Worm (Caenorhabditis elegans): ENCODE results near the gene wdr-60.

wdr-60 gene

DNA sequence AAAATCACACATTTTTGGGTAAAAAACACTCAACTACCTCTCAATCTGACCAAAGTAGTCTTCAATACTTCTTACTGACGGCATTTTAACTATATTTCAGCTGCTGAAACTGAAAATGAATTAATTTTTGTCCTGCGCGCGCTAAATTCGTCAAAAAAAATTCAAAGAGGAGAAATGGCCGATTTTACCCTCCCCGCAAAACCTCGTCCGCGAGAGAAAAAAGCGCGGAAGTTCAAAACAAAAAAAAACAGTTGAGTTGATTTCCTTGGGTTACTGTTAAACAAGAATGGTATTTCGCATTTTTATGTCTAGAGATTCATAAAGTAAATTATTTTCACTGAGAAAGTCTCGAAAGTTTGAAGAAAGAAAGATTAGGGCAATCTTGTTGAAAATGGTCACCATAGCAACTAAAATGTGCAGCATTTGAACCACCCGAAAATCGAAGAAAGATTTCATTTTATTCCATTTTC is at the start of gene wdr-60, which contains the start of gene C27F2.10:
Gene wdr-60, plus strand, starts transcription at position 420 of the 470 bp plus-strand sequence.
Gene C27F2.10, minus strand, starts transcription at position 109 of the 470 bp plus-strand sequence.
- TF ChIP-seq efl-1 (GFP tag; optimal IDR thresholded peaks at IDR 0.05) (peak; percentile 63), nhr-179 (tag; optimal IDR thresholded peaks at IDR 0.05) (no peak), B0035.1 (tag; optimal IDR thresholded peaks at IDR 0.05) (no peak), B0336.3 (GFP tag; IDR thresholded peaks at IDR 0.05) (no peak), Y95B8A.8 (GFP tag; IDR thresholded peaks at IDR 0.05) (no peak), dpl-1 (GFP tag; optimal IDR thresholded peaks at IDR 0.05) (peak; percentile 58), F33H1.4 (GFP tag; IDR thresholded peaks at IDR 0.05) (peak; percentile 37; the same call in 1 of the 2 replicates), ztf-3 (GFP tag; optimal IDR thresholded peaks at IDR 0.05) (no peak), lin-54 (GFP tag; optimal IDR thresholded peaks at IDR 0.05) (peak; percentile 78), dox-1 (GFP tag; IDR thresholded peaks at IDR 0.05) (0 out of 2 replicates have a peak, but pooled peaks have one; percentile 21), mcd-1 (GFP tag; IDR thresholded peaks at IDR 0.05) (no peak), B0261.1 (tag; optimal IDR thresholded peaks at IDR 0.05) (no peak), madf-6 (GFP tag; IDR thresholded peaks at IDR 0.05) (peak; percentile 63), ztf-6 (GFP tag; IDR thresholded peaks at IDR 0.05) (no peak), madf-8 (GFP tag; conservative IDR thresholded peaks at IDR 0.05) (0 out of 2 replicates have a peak, but pooled peaks have one; percentile 5), lsl-1 (GFP tag; optimal IDR thresholded peaks at IDR 0.05) (peak; percentile 17), F22D6.2 (tag; optimal IDR thresholded peaks at IDR 0.05) (no peak)

DNA sequence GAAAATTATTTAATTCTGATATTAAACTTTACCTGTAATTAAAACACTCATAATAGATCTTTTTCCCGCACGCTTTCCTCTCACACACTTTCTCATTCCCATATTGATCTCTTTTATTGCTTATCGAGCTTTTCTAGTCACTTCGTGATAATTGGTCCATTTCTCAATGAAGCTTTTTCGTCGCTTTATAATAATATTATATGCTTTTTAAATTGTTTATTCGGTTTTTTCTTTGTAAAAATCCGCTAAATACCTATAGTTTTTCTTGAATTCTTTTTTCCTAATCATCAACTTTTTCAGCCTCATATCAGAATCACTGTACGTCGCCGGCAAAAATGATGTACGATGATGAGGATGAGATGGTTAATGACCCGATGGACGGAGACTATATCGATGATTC is 47.7 kb upstream of the wdr-60 start, which contains the start of gene rpb-2:
Gene rpb-2, plus strand, starts transcription at position 301 of the 400 bp plus-strand sequence.
- 0 out of 2 replicates have a peak, but pooled peaks have one; percentile 17 for TF ChIP-seq Y53G8AR.9 (GFP tag; conservative IDR thresholded peaks at IDR 0.05)
- no peak for TF ChIP-seq tbx-9 (tag; optimal IDR thresholded peaks at IDR 0.05; ENCODE audit: borderline replicate concordance)
- no peak for TF ChIP-seq die-1 (tag; optimal IDR thresholded peaks at IDR 0.05)

DNA sequence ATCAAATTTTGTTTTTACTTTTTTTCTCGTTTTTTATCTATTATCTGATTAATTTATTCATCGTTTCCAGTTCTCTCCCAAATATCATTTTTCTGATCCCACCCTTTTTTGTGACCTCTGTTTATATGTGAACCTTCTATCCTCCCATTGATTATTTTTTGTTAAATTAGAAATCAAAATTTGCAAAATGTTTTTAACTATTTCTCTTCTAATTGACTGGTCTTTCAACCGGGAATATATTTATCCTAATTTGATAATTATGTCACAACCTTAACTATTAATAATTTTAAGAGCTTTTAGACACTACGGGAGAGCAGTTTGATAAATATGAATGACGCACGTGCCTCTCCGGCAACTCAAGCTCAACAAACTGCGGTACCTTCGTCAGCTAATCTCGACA is 42.8 kb upstream of the wdr-60 start, which contains the start of gene ntl-9:
Gene ntl-9, plus strand, starts transcription at position 301 of the 400 bp plus-strand sequence.
- TF ChIP-seq athp-1 (tag; optimal IDR thresholded peaks at IDR 0.05) (no peak), nfya-1 (tag; optimal IDR thresholded peaks at IDR 0.05; ENCODE audit: borderline replicate concordance, insufficient read depth) (no peak), hlh-26 (GFP tag; conservative IDR thresholded peaks at IDR 0.05) (no peak), mes-4 (tag; optimal IDR thresholded peaks at IDR 0.05) (no peak), let-607 (tag; optimal IDR thresholded peaks at IDR 0.05) (no peak), F23B12.7 (tag; optimal IDR thresholded peaks at IDR 0.05; ENCODE audit: insufficient read depth) (no peak), F39B2.1 (GFP tag; IDR thresholded peaks at IDR 0.05) (no peak), ztf-22 (GFP tag; optimal IDR thresholded peaks at IDR 0.05) (no peak), madf-6 (GFP tag; IDR thresholded peaks at IDR 0.05) (no peak), ets-4 (GFP tag; optimal IDR thresholded peaks at IDR 0.05) (no peak), K12H6.12 (tag; optimal IDR thresholded peaks at IDR 0.05) (no peak), B0035.1 (tag; optimal IDR thresholded peaks at IDR 0.05) (no peak), zfh-2 (GFP tag; conservative IDR thresholded peaks at IDR 0.05) (no peak), let-526 (GFP tag; IDR thresholded peaks at IDR 0.05) (no peak), nhr-90 (tag; optimal IDR thresholded peaks at IDR 0.05) (no peak), Y67H2A.10 (GFP tag; conservative IDR thresholded peaks at IDR 0.05) (no peak), ZK185.1 (tag; optimal IDR thresholded peaks at IDR 0.05; ENCODE audit: poor library complexity, severe bottlenecking) (no peak)
